Fruit fly (Drosophila melanogaster): Measurements from ENCODE around the gene Acbp1.

dm6 chr2L:8168075-8168474 lies 5.8 kb upstream of the Acbp1 start:
- TF ChIP-seq CG14667 (GFP tag; IDR thresholded peaks at IDR 0.05) (no peak), fd102C (GFP tag; optimal IDR thresholded peaks at IDR 0.05) (no peak), hbn (GFP tag; IDR thresholded peaks at IDR 0.05; ENCODE audit: partially characterized antibody) (no peak), CG13296 (GFP tag; optimal IDR thresholded peaks at IDR 0.05) (no peak), Hsf (GFP tag; optimal IDR thresholded peaks at IDR 0.05) (no peak)

Measured in whole organism, embryonic.